Fruit fly (Drosophila melanogaster): ENCODE measurements around the gene CG11586.

Gene CG11586

DNA sequence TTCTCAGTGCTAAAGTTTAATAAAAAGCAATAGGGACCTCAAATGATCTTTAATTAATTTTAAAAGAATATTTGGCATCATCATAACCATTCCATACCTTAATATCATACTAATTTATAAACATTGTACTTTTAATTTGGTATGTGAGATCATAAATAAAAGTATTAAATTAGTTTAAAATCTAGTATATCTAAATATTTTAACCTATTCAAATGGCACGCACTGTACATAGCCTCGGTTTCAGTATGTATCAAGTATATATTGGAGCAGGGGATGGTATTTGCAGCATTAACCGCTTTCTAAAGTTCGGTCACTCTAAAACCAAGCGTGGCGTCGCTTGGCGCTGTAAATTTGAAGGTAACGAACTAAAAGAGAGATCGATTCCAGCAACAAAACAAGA, 19.8 kb downstream of the CG11586 start, which contains the start of gene pav (continued):
- TF ChIP-seq ham (GFP tag; IDR thresholded peaks at IDR 0.05) (no peak), CG12155 (GFP tag; optimal IDR thresholded peaks at IDR 0.05) (peak; percentile 19), CG12769 (tag; optimal IDR thresholded peaks at IDR 0.05) (no peak), CG10321 (GFP tag; IDR thresholded peaks at IDR 0.05) (no peak), CG15696 (tag; optimal IDR thresholded peaks at IDR 0.05) (peak; percentile 11), HmgZ (tag; optimal IDR thresholded peaks at IDR 0.05) (peak; percentile 72), dmrt11E (tag; optimal IDR thresholded peaks at IDR 0.05) (peak; percentile 35), lov (optimal IDR thresholded peaks at IDR 0.05) (no peak), lov (GFP tag; IDR thresholded peaks at IDR 0.05) (no peak), croc (GFP tag; conservative IDR thresholded peaks at IDR 0.05) (no peak), bsh (GFP tag; optimal IDR thresholded peaks at IDR 0.05) (peak in 1 of 2 experiments; percentile 41), nau (GFP tag; optimal IDR thresholded peaks at IDR 0.05) (no peak), btn (GFP tag; optimal IDR thresholded peaks at IDR 0.05) (no peak), pum (GFP tag; optimal IDR thresholded peaks at IDR 0.05) (no peak), CG3281 (GFP tag; optimal IDR thresholded peaks at IDR 0.05) (no peak), fd102C (GFP tag; optimal IDR thresholded peaks at IDR 0.05) (no peak), CG17568 (GFP tag; optimal IDR thresholded peaks at IDR 0.05) (no peak), tap (tag; optimal IDR thresholded peaks at IDR 0.05) (no peak), Ssrp (tag; optimal IDR thresholded peaks at IDR 0.05) (no peak), CG42726 (GFP tag; IDR thresholded peaks at IDR 0.05; ENCODE audit: partially characterized antibody) (no peak), cg (GFP tag; optimal IDR thresholded peaks at IDR 0.05) (no peak), ci (GFP tag; IDR thresholded peaks at IDR 0.05) (no peak), exex (tag; optimal IDR thresholded peaks at IDR 0.05) (no peak), bab2 (GFP tag; optimal IDR thresholded peaks at IDR 0.05) (no peak), CG9609 (GFP tag; optimal IDR thresholded peaks at IDR 0.05) (no peak), pho (GFP tag; optimal IDR thresholded peaks at IDR 0.05) (no peak), Doc2 (GFP tag; IDR thresholded peaks at IDR 0.05) (no peak), Deaf1 (tag; optimal IDR thresholded peaks at IDR 0.05) (no peak), odd (GFP tag; optimal IDR thresholded peaks at IDR 0.05) (no peak), CG3995 (GFP tag; optimal IDR thresholded peaks at IDR 0.05) (peak; percentile 5), cad (GFP tag; optimal IDR thresholded peaks at IDR 0.05) (no peak), Fer3 (tag; optimal IDR thresholded peaks at IDR 0.05) (no peak), CG10147 (GFP tag; optimal IDR thresholded peaks at IDR 0.05) (no peak), repo (GFP tag; optimal IDR thresholded peaks at IDR 0.05) (no peak), ash1 (GFP tag; optimal IDR thresholded peaks at IDR 0.05) (no peak), zfh1 (GFP tag; IDR thresholded peaks at IDR 0.05) (no peak), lmd (GFP tag; IDR thresholded peaks at IDR 0.05) (peak; percentile 58), CG2875 (GFP tag; optimal IDR thresholded peaks at IDR 0.05) (no peak), CG17361 (GFP tag; IDR thresholded peaks at IDR 0.05) (no peak), Chrac-16 (GFP tag; optimal IDR thresholded peaks at IDR 0.05) (peak; percentile 14), Xbp1 (GFP tag; optimal IDR thresholded peaks at IDR 0.05) (peak; percentile 40), CG9817 (tag; optimal IDR thresholded peaks at IDR 0.05) (peak; percentile 50), her (GFP tag; optimal IDR thresholded peaks at IDR 0.05) (no peak), aop (GFP tag; IDR thresholded peaks at IDR 0.05) (no peak), shn (GFP tag; optimal IDR thresholded peaks at IDR 0.05) (no peak), peb (GFP tag; IDR thresholded peaks at IDR 0.05) (no peak), jing (GFP tag; optimal IDR thresholded peaks at IDR 0.05) (no peak), CG2712 (tag; optimal IDR thresholded peaks at IDR 0.05) (peak; percentile 71), CG10565 (GFP tag; optimal IDR thresholded peaks at IDR 0.05) (no peak), ewg (GFP tag; optimal IDR thresholded peaks at IDR 0.05) (no peak), dimm (GFP tag; IDR thresholded peaks at IDR 0.05) (no peak), wdn (GFP tag; IDR thresholded peaks at IDR 0.05) (no peak)

Measured in whole organism, embryonic.